Worm (Caenorhabditis elegans): ENCODE data around the gene C13A2.5.

ce11 chrV:7255095-7255494, 20.5 kb upstream of the C13A2.5 start, which contains the start of gene C05C8.8:
- TF ChIP-seq egl-27 (tag; optimal IDR thresholded peaks at IDR 0.05) (no peak), T20F7.1 (GFP tag; optimal IDR thresholded peaks at IDR 0.05) (no peak)
